Fruit fly (Drosophila melanogaster): Measurements from ENCODE around the gene Mkrn1.

Gene Mkrn1

DNA sequence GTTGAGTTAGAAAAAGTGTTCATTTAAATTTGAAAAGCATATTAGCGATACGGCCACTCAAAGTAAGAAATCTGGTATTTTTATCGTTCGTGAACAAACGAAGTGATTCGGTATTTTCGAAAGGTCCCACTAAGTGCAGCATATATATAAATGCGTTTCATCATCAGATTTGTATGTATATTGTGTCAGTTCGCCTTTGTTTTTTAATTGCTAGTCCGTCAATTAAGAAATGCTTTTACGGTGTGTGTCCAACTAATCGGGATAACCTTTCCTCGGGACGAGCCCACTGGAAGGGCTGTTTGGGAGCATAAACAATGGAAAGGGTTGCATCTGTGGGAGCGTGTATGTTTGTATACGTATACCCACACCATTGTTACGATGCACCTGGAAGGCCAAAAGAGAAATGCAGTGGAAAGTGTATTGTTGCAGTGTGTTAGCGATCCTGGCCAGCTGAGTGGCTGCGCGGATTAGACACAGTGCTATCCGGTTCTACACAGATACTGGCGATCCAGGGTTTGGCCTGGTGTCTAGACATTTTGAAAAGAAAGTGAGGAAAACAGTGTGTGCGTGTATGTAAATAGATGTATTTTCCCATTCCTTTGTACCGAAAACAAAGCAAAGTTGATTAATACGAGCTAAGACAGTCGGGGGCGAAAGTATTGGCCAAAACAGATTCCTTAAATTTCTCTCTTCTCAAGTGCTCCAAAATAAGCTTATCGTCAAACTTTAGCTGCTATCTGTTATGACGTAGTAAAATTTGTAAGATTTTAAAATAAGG is 10.3 kb downstream of the Mkrn1 start, which contains the start of gene CG7611 (continued):
- TF ChIP-seq CG10321 (GFP tag; IDR thresholded peaks at IDR 0.05) (no peak), Ets65A (GFP tag) (no peak), nerfin-2 (GFP tag; IDR thresholded peaks at IDR 0.05; ENCODE audit: partially characterized antibody) (no peak), odd (GFP tag; optimal IDR thresholded peaks at IDR 0.05) (no peak), CkIIα-i1 (GFP tag; IDR thresholded peaks at IDR 0.05) (no peak), CG6854 (GFP tag; optimal IDR thresholded peaks at IDR 0.05) (no peak), fu2 (GFP tag; optimal IDR thresholded peaks at IDR 0.05) (no peak), D (optimal IDR thresholded peaks at IDR 0.05) (peak; percentile 68), D (GFP tag; optimal IDR thresholded peaks at IDR 0.05) (peak; percentile 8), jing (GFP tag; optimal IDR thresholded peaks at IDR 0.05) (no peak), CTCF (GFP tag; optimal IDR thresholded peaks at IDR 0.05) (no peak), Rx (GFP tag; IDR thresholded peaks at IDR 0.05) (no peak), CG9215 (GFP tag; IDR thresholded peaks at IDR 0.05) (no peak), bigmax (GFP tag; optimal IDR thresholded peaks at IDR 0.05) (peak; percentile 22), Side (GFP tag; optimal IDR thresholded peaks at IDR 0.05) (no peak), CG14014 (GFP tag; IDR thresholded peaks at IDR 0.05) (no peak), sd (tag; optimal IDR thresholded peaks at IDR 0.05) (no peak), CG5953 (GFP tag; IDR thresholded peaks at IDR 0.05) (no peak), maf-S (GFP tag; optimal IDR thresholded peaks at IDR 0.05) (no peak), CG7839 (tag; optimal IDR thresholded peaks at IDR 0.05) (no peak), Oaz (GFP tag; IDR thresholded peaks at IDR 0.05) (no peak), nom (GFP tag; optimal IDR thresholded peaks at IDR 0.05) (peak; percentile 12), Aef1 (GFP tag; IDR thresholded peaks at IDR 0.05) (no peak), Dp (GFP tag; optimal IDR thresholded peaks at IDR 0.05) (peak; percentile 50), esg (GFP tag; conservative IDR thresholded peaks at IDR 0.05) (no peak), pfk (GFP tag; optimal IDR thresholded peaks at IDR 0.05) (no peak), BEAF-32 (GFP tag; optimal IDR thresholded peaks at IDR 0.05) (peak; percentile 35), Hmr (GFP tag; optimal IDR thresholded peaks at IDR 0.05) (no peak), hbn (GFP tag; IDR thresholded peaks at IDR 0.05; ENCODE audit: partially characterized antibody) (peak; percentile 21; the same call in 1 of the 2 replicates), CG43689 (GFP tag; IDR thresholded peaks at IDR 0.05) (no peak), disco-r (GFP tag; optimal IDR thresholded peaks at IDR 0.05) (no peak), CG4854 (GFP tag; optimal IDR thresholded peaks at IDR 0.05) (no peak), CG9797 (GFP tag; optimal IDR thresholded peaks at IDR 0.05) (peak; percentile 87), unpg (GFP tag; optimal IDR thresholded peaks at IDR 0.05) (no peak), CG33213 (GFP tag; optimal IDR thresholded peaks at IDR 0.05) (no peak), pzg (GFP tag; optimal IDR thresholded peaks at IDR 0.05) (peak; percentile 52), CG13287 (GFP tag; IDR thresholded peaks at IDR 0.05; ENCODE audit: partially characterized antibody) (peak; percentile 27; the same call in 1 of the 2 replicates), CG11247 (GFP tag; IDR thresholded peaks at IDR 0.05) (no peak), sr (GFP tag; IDR thresholded peaks at IDR 0.05) (no peak), CG3726 (GFP tag; IDR thresholded peaks at IDR 0.05) (no peak), croc (GFP tag; conservative IDR thresholded peaks at IDR 0.05) (no peak), E2f1 (GFP tag; IDR thresholded peaks at IDR 0.05) (no peak), CG34422 (GFP tag; IDR thresholded peaks at IDR 0.05) (no peak; the same call in 2 of the 3 replicates), CG12236 (GFP tag; optimal IDR thresholded peaks at IDR 0.05) (no peak), CG13775 (GFP tag; optimal IDR thresholded peaks at IDR 0.05) (no peak), CG14965 (GFP tag; optimal IDR thresholded peaks at IDR 0.05; ENCODE audit: borderline replicate concordance) (no peak), insv (GFP tag; optimal IDR thresholded peaks at IDR 0.05) (peak in 1 of 2 experiments; percentile 6), CG10431 (GFP tag; optimal IDR thresholded peaks at IDR 0.05) (peak; percentile 79), HLH54F (GFP tag; optimal IDR thresholded peaks at IDR 0.05) (no peak), bbx (GFP tag; IDR thresholded peaks at IDR 0.05; ENCODE audit: partially characterized antibody) (no peak), scrt (GFP tag; optimal IDR thresholded peaks at IDR 0.05) (no peak)

Measured in whole organism, embryonic.